Worm (Caenorhabditis elegans): ENCODE measurements around the gene sri-78.
"Not testable (repeated sequence)": the region's sequence is repeated elsewhere in the genome, so short reads cannot be mapped to it uniquely, and the experiment has no call there.

- TF ChIP-seq pha-4, nhr-28, lsy-12, nhr-77, skn-1 (tag; optimal IDR thresholded peaks at IDR 0.05): not testable (repeated sequence)
Measured at ce11 chrII:3215762-3216161, 30.8 kb downstream of the sri-78 start, which contains the start of gene ZC239.3.

Data from whole organism, L3 larva.